Worm (Caenorhabditis elegans): ENCODE measurements around the gene srr-8.

DNA sequence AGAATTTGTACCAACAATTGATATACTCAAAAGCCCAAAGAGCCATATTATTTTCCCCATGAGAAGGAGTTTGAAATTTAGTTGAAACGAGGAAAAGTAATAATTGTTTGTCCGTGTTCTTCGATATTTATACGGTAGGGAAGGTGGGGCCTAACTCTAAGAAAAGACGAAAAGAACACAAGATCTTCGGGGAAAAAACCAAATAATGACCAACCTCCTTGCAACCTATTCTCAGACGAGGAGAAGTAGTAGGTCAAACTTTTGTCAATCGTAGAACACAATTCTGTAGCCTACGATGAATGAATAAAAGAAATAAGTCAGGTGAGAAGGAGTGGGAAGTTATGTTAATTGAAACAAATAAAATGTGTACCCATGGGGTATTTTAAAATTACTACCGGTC, 14.4 kb upstream of the srr-8 start, which contains the start of gene ncx-8:
- TF ChIP-seq pha-4 (tag; optimal IDR thresholded peaks at IDR 0.05) (no peak), sox-4 (tag; optimal IDR thresholded peaks at IDR 0.05) (no peak), hlh-6 (tag; optimal IDR thresholded peaks at IDR 0.05) (no peak), pros-1 (tag; optimal IDR thresholded peaks at IDR 0.05) (no peak)

Data from whole organism, late embryonic.